Worm (Caenorhabditis elegans) whole organism, early embryonic: ENCODE results near the gene mab-3.

Experiments
- B0310.2 ChIP-seq: sonication (generic microtip); optimal IDR thresholded peaks from 2 replicates; lab custom pipeline; 2016; ENCODE audit warnings: mild to moderate bottlenecking, missing genetic modification characterization, missing compliant biosample characterization
- F13C5.2 ChIP-seq: sonication (generic microtip); optimal IDR thresholded peaks from 2 replicates; lab custom pipeline; 2017; ENCODE audit warnings: mild to moderate bottlenecking, missing genetic modification characterization, inconsistent platforms, missing compliant biosample characterization
- aly-1 ChIP-seq: sonication (generic microtip); optimal IDR thresholded peaks from 2 replicates; lab custom pipeline; 2016; ENCODE audit warnings: missing genetic modification characterization, missing compliant biosample characterization
- ama-1 ChIP-seq: fragments of 150-350 bp; optimal IDR thresholded peaks from 2 replicates; lab custom pipeline; 2014
- ceh-13 ChIP-seq: fragments of 200-800 bp; sonication (Bioruptor generic); optimal IDR thresholded peaks from 2 replicates; lab custom pipeline; 2018; ENCODE audit warnings: mild to moderate bottlenecking, missing genetic modification characterization, missing compliant biosample characterization
- ceh-36 ChIP-seq: sonication (generic microtip); optimal IDR thresholded peaks from 2 replicates; lab custom pipeline; 2016; ENCODE audit warnings: missing genetic modification characterization, inconsistent platforms, missing compliant biosample characterization
- ets-7 ChIP-seq: sonication (generic microtip); optimal IDR thresholded peaks from 2 replicates; lab custom pipeline; 2016; ENCODE audit warnings: missing genotype, missing genetic modification characterization, missing compliant biosample characterization
- flt-1 ChIP-seq: fragments of 200-800 bp; sonication (Bioruptor generic); IDR thresholded peaks from 2 replicates; pipeline ENCODE4 v1.3.6; 2022; ENCODE audit warnings: missing genetic modification characterization, missing compliant biosample characterization
- hmbx-1 ChIP-seq: sonication (generic microtip); optimal IDR thresholded peaks from 2 replicates; lab custom pipeline; 2016; ENCODE audit warnings: mild to moderate bottlenecking, missing genetic modification characterization, missing compliant biosample characterization
- hmg-4 ChIP-seq: fragments of 200-800 bp; sonication (Bioruptor generic); optimal IDR thresholded peaks from 2 replicates; lab custom pipeline; 2018; ENCODE audit warnings: mild to moderate bottlenecking, missing genetic modification characterization, missing compliant biosample characterization
- hnd-1 ChIP-seq: sonication (generic microtip); optimal IDR thresholded peaks from 2 replicates; lab custom pipeline; 2016; ENCODE audit warnings: missing genetic modification characterization, missing compliant biosample characterization
- pes-1 ChIP-seq: fragments of 200-800 bp; sonication (Bioruptor generic); IDR thresholded peaks from 2 replicates; pipeline ENCODE4 v1.3.6; 2022; ENCODE audit warnings: missing genetic modification reagents, missing genetic modification characterization, missing compliant biosample characterization
- scrt-1 ChIP-seq: fragments of 200-800 bp; sonication (Bioruptor generic); IDR thresholded peaks from 2 replicates; pipeline ENCODE4 v1.3.6; 2022; ENCODE audit warnings: missing genetic modification characterization, missing compliant biosample characterization
- sea-1 ChIP-seq: fragments of 200-800 bp; sonication (Bioruptor generic); conservative IDR thresholded peaks from 2 replicates; pipeline ENCODE4 v1.3.6; 2022; ENCODE audit warnings: missing genetic modification characterization, missing compliant biosample characterization
- tbx-11 ChIP-seq: fragments of 200-800 bp; sonication (Bioruptor generic); IDR thresholded peaks from 2 replicates; pipeline ENCODE4 v1.3.6; 2022; ENCODE audit warnings: missing genetic modification characterization, missing compliant biosample characterization
- tbx-37 ChIP-seq: fragments of 200-800 bp; sonication (Bioruptor generic); conservative IDR thresholded peaks from 2 replicates; pipeline ENCODE4 v1.3.6; 2022; ENCODE audit warnings: missing genetic modification reagents, missing genetic modification characterization, missing compliant biosample characterization
- tra-4 ChIP-seq: sonication (generic microtip); optimal IDR thresholded peaks from 2 replicates; lab custom pipeline; 2017; ENCODE audit warnings: missing genetic modification characterization, missing compliant biosample characterization

mab-3 gene

DNA sequence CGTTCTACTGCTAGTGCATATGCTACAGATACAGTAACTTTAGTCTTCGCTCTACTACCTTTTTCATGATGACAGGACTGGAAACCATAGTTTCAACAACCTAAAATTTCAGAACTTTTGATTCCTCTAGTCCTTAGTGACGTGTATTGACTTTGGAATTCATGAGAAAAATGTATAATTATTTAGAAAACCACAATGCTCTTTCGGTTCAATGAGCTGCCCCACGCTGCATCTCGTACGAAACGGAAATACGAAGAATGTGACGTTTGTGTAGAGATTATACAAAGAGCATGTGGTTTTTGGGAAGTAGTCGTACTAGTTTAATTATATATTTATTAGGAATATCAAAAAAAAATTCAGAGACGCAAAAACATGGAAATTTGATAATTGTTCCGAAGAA lies 46.6 kb downstream of the mab-3 start:
- no peak for TF ChIP-seq pes-1 (GFP tag; lab: Robert Waterston, UW)
- TF ChIP-seq sea-1 (GFP tag; lab: Robert Waterston, UW) = no peak
- TF ChIP-seq tbx-37 = no peak
- no peak for TF ChIP-seq scrt-1 (GFP tag; lab: Robert Waterston, UW)
- TF ChIP-seq ets-7 = no peak
- no peak for TF ChIP-seq B0310.2
- no peak for TF ChIP-seq hnd-1
- TF ChIP-seq ceh-36 (tag; lab: Kevin White, UChicago) = no peak
- TF ChIP-seq ama-1 (lab: Kevin White, UChicago) = no peak
- no peak for TF ChIP-seq aly-1 (tag; lab: Kevin White, UChicago)
- TF ChIP-seq tbx-11 (GFP tag; lab: Robert Waterston, UW) = no peak
- no peak for TF ChIP-seq hmbx-1
- TF ChIP-seq hmg-4 (GFP tag; lab: Kevin White, UChicago) = no peak
- no peak for TF ChIP-seq tra-4 (tag; lab: Kevin White, UChicago)
- no peak for TF ChIP-seq flt-1
- no peak for TF ChIP-seq F13C5.2
- TF ChIP-seq ceh-13 (GFP tag; lab: Kevin White, UChicago) = no peak

DNA sequence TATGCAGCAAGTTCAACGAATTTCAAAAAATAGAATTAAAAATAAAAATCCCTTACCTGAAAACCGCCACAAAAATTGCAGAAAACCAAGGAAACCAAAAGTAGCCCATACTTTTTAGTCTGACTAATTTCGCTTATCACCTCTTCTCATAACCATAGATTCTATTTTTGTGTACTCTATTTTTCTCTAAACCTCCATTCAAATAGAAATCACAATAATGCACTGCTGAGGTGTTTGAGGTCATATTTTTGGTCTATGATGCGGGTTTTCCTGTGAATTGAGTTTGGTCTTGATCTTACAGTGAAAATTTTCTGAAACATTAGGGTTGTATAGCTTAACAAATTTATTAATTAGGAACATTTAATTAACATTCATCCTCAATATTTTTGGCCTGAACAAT lies 49.9 kb downstream of the mab-3 start, which contains the start of gene cyp-13A1:
Gene cyp-13A1, minus strand, starts transcription at position 156 of the 400 bp plus-strand sequence.
- TF ChIP-seq ama-1 (lab: Kevin White, UChicago) (no peak), hnd-1 (no peak)

DNA sequence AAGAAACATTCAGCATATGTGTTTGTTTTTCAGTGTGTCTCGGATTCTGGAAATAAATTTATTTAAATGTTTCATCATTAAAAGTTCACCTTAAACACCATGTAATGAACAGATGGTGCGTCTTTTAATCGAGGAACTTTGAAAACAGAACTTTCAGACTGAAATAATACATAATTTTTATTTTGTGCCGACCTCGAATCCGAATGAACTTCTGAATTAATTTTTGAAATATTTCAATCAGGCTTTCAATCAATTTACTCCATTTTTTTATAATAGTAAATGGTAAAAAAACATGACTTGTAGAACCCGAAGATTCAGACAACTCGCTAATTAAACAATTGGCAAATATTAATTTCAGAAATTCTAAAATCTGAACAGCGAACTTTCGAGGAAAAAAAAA lies 50.4 kb downstream of the mab-3 start, which contains the start of gene T10B9.14:
Gene T10B9.14, minus strand, starts transcription at position 101 of the 400 bp plus-strand sequence.
- TF ChIP-seq flt-1 = no peak
- TF ChIP-seq hnd-1 = no peak
- no peak for TF ChIP-seq ceh-36 (tag; lab: Kevin White, UChicago)
- no peak for TF ChIP-seq hmg-4 (GFP tag; lab: Kevin White, UChicago)
- TF ChIP-seq ama-1 (lab: Kevin White, UChicago) = no peak
- no peak for TF ChIP-seq aly-1 (tag; lab: Kevin White, UChicago)
- TF ChIP-seq scrt-1 (GFP tag; lab: Robert Waterston, UW) = no peak
- TF ChIP-seq tbx-37 = no peak
- no peak for TF ChIP-seq tbx-11 (GFP tag; lab: Robert Waterston, UW)

DNA sequence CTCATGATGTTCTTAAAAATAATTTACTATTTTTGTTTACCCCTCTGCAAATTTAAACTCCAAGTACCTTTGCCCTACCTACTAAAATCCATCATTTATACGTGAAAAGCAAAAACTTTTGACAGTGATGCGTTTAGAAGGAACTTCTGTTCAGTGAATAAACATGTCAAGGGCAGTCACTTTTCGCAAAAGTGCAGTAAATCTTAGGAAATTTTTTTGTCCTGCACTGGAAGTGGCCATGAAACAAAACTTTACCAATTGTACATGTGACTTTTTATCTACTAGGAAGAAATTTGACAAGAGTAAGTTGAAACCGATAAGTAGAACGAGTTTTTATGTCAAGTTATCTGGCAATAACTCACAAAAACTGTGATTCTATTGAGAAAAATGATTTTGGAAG lies 54.3 kb downstream of the mab-3 start:
- TF ChIP-seq pes-1 (GFP tag; lab: Robert Waterston, UW) (no peak), B0310.2 (no peak), sea-1 (GFP tag; lab: Robert Waterston, UW) (no peak), hmbx-1 (no peak), F13C5.2 (no peak), ama-1 (lab: Kevin White, UChicago) (no peak), ceh-13 (GFP tag; lab: Kevin White, UChicago) (no peak), hmg-4 (GFP tag; lab: Kevin White, UChicago) (no peak), hnd-1 (no peak), scrt-1 (GFP tag; lab: Robert Waterston, UW) (no peak), ets-7 (no peak), aly-1 (tag; lab: Kevin White, UChicago) (no peak), tbx-11 (GFP tag; lab: Robert Waterston, UW) (no peak), ceh-36 (tag; lab: Kevin White, UChicago) (no peak), tbx-37 (no peak)
